Worm (Caenorhabditis elegans): ENCODE data around the gene K01A6.6.

Gene K01A6.6

ce11 chrIV:11718653-11719052, 16.5 kb upstream of the K01A6.6 start:
- TF ChIP-seq lin-13 (GFP tag; optimal IDR thresholded peaks at IDR 0.05) (no peak), blmp-1 (tag; optimal IDR thresholded peaks at IDR 0.05; ENCODE audit: insufficient read depth) (peak; percentile 97)

ce11 chrIV:11721878-11722277, 13.2 kb upstream of the K01A6.6 start:
- no peak for TF ChIP-seq R02D3.7 (tag; optimal IDR thresholded peaks at IDR 0.05)
- peak; percentile 2 for TF ChIP-seq crh-2 (tag; optimal IDR thresholded peaks at IDR 0.05)
- TF ChIP-seq nhr-6 (tag; optimal IDR thresholded peaks at IDR 0.05) = no peak
- TF ChIP-seq lin-39 (tag; optimal IDR thresholded peaks at IDR 0.05) = no peak
- TF ChIP-seq ZK546.5 (tag; optimal IDR thresholded peaks at IDR 0.05) = no peak
- no peak for TF ChIP-seq F13H6.1 (tag; optimal IDR thresholded peaks at IDR 0.05)
- no peak for TF ChIP-seq nhr-77 (tag; optimal IDR thresholded peaks at IDR 0.05)
- TF ChIP-seq zag-1 (tag; optimal IDR thresholded peaks at IDR 0.05) = no peak
- TF ChIP-seq nhr-21 (tag; optimal IDR thresholded peaks at IDR 0.05) = no peak
- peak; percentile 75 for TF ChIP-seq fos-1 (tag; optimal IDR thresholded peaks at IDR 0.05)
- no peak for TF ChIP-seq mbf-1 (tag; optimal IDR thresholded peaks at IDR 0.05)
- TF ChIP-seq ztf-11 (tag; optimal IDR thresholded peaks at IDR 0.05) = no peak
- no peak for TF ChIP-seq ama-1 (optimal IDR thresholded peaks at IDR 0.05)

- TF ChIP-seq nhr-23 (tag; optimal IDR thresholded peaks at IDR 0.05) (no peak), R02D3.7 (tag; optimal IDR thresholded peaks at IDR 0.05) (no peak), sma-3 (GFP tag; optimal IDR thresholded peaks at IDR 0.05) (no peak), F13H6.1 (tag; optimal IDR thresholded peaks at IDR 0.05) (no peak), nhr-237 (tag; optimal IDR thresholded peaks at IDR 0.05) (no peak), nhr-6 (tag; optimal IDR thresholded peaks at IDR 0.05) (no peak), peb-1 (tag; optimal IDR thresholded peaks at IDR 0.05) (no peak), egl-27 (tag; optimal IDR thresholded peaks at IDR 0.05) (no peak), unc-39 (tag; optimal IDR thresholded peaks at IDR 0.05) (no peak), zag-1 (tag; optimal IDR thresholded peaks at IDR 0.05) (no peak), nhr-21 (tag; optimal IDR thresholded peaks at IDR 0.05) (no peak), lin-39 (tag; optimal IDR thresholded peaks at IDR 0.05) (no peak), snpc-4 (tag; optimal IDR thresholded peaks at IDR 0.05) (no peak), elt-3 (tag; optimal IDR thresholded peaks at IDR 0.05) (no peak), unc-55 (GFP tag; optimal IDR thresholded peaks at IDR 0.05) (no peak), nhr-11 (tag; optimal IDR thresholded peaks at IDR 0.05) (no peak), ztf-4 (tag; optimal IDR thresholded peaks at IDR 0.05) (no peak), sma-9 (GFP tag; optimal IDR thresholded peaks at IDR 0.05) (no peak), sma-9 (tag; optimal IDR thresholded peaks at IDR 0.05) (no peak), nhr-12 (tag; optimal IDR thresholded peaks at IDR 0.05) (no peak), ama-1 (optimal IDR thresholded peaks at IDR 0.05) (no peak)
Observed at ce11 chrIV:11723255-11723654, 11.9 kb upstream of the K01A6.6 start.

ce11 chrIV:11737269-11737668, 2.1 kb downstream of the K01A6.6 start, which contains the start of gene K01A6.8:
K01A6.8 (minus strand) TSS chrIV:11737369.
- TF ChIP-seq nhr-11 (tag; optimal IDR thresholded peaks at IDR 0.05) (no peak), nhr-237 (tag; optimal IDR thresholded peaks at IDR 0.05) (no peak), sma-3 (GFP tag; optimal IDR thresholded peaks at IDR 0.05) (no peak), crh-2 (tag; optimal IDR thresholded peaks at IDR 0.05) (no peak), lin-13 (GFP tag; optimal IDR thresholded peaks at IDR 0.05) (no peak), nhr-6 (tag; optimal IDR thresholded peaks at IDR 0.05) (no peak), lsy-2 (tag; optimal IDR thresholded peaks at IDR 0.05) (no peak), lin-39 (tag; optimal IDR thresholded peaks at IDR 0.05) (no peak)

ce11 chrIV:11738092-11738617, 3.0 kb downstream of the K01A6.6 start, which contains the start of gene K01A6.7:
K01A6.7 (minus strand) TSS chrIV:11738567.
- TF ChIP-seq snpc-4 (tag; optimal IDR thresholded peaks at IDR 0.05) = no peak
- TF ChIP-seq crh-2 (tag; optimal IDR thresholded peaks at IDR 0.05) = no peak
- TF ChIP-seq mab-5 (tag; optimal IDR thresholded peaks at IDR 0.05) = no peak
- no peak for TF ChIP-seq ceh-82 (tag; optimal IDR thresholded peaks at IDR 0.05)
- TF ChIP-seq ztf-4 (tag; optimal IDR thresholded peaks at IDR 0.05) = no peak
- TF ChIP-seq lsy-2 (tag; optimal IDR thresholded peaks at IDR 0.05) = no peak
- TF ChIP-seq aly-2 (tag; optimal IDR thresholded peaks at IDR 0.05) = no peak
- TF ChIP-seq sma-3 (GFP tag; optimal IDR thresholded peaks at IDR 0.05) = no peak

ce11 chrIV:11740204-11740603, 5.1 kb downstream of the K01A6.6 start, which contains the start of gene K01A6.4:
K01A6.4 (minus strand) TSS chrIV:11740304.
- TF ChIP-seq peb-1 (tag; optimal IDR thresholded peaks at IDR 0.05) (no peak), alr-1 (tag; optimal IDR thresholded peaks at IDR 0.05) (no peak), unc-55 (GFP tag; optimal IDR thresholded peaks at IDR 0.05) (no peak), nhr-11 (tag; optimal IDR thresholded peaks at IDR 0.05) (no peak), zag-1 (tag; optimal IDR thresholded peaks at IDR 0.05) (no peak), sma-3 (GFP tag; optimal IDR thresholded peaks at IDR 0.05) (no peak), mdl-1 (tag; optimal IDR thresholded peaks at IDR 0.05) (no peak), lin-11 (tag; optimal IDR thresholded peaks at IDR 0.05) (no peak), F13H6.1 (tag; optimal IDR thresholded peaks at IDR 0.05) (no peak), nhr-25 (tag; optimal IDR thresholded peaks at IDR 0.05) (no peak), snpc-4 (tag; optimal IDR thresholded peaks at IDR 0.05) (no peak), sma-9 (GFP tag; optimal IDR thresholded peaks at IDR 0.05) (no peak), sma-9 (tag; optimal IDR thresholded peaks at IDR 0.05) (no peak), lin-13 (GFP tag; optimal IDR thresholded peaks at IDR 0.05) (no peak), ZK546.5 (tag; optimal IDR thresholded peaks at IDR 0.05) (no peak), nhr-77 (tag; optimal IDR thresholded peaks at IDR 0.05) (no peak), sem-4 (tag; optimal IDR thresholded peaks at IDR 0.05) (no peak), blmp-1 (tag; optimal IDR thresholded peaks at IDR 0.05; ENCODE audit: insufficient read depth) (no peak), skn-1 (tag; optimal IDR thresholded peaks at IDR 0.05) (no peak), C34F6.9 (tag; optimal IDR thresholded peaks at IDR 0.05) (no peak), lsy-2 (tag; optimal IDR thresholded peaks at IDR 0.05) (no peak)

All from whole organism, L2 larva.